Worm (Caenorhabditis elegans): Measurements from ENCODE around the gene C24H10.3.

Gene C24H10.3

DNA sequence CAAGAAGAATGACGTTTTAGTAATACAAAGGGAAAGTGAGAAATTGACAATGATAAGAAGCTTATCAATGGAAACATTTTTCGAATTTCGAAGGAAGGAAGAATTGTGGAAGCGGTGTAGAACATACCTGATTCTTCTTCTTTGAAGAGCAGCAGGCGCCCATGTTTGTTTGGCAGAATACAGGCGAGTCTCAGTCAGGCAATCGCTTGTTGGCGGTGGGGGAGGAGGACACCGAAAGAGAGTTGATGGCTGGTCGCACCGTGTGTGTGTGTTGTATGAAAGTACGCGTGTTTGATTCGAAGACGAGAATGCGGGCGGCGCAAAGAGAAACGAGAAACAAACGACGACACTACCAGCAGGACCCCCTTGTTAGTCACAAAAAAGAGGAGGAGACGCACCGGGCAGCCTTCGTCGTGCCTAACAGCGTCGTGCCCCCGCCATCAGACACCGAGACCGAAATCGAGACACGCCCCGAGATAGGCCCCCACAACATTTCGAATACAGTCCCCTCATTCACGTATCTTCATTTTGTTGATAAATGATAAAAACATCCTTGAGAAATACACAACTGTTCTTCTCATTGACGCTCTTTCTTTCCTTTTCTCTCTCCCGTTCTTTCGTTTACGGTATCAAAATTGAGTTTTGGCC, 17.0 kb downstream of the C24H10.3 start, which contains the start of gene cal-5 (continued):
- no peak; the same call in 1 of the 2 replicates for TF ChIP-seq pha-4 (GFP tag; IDR thresholded peaks at IDR 0.05)
- TF ChIP-seq pha-4 (tag; optimal IDR thresholded peaks at IDR 0.05), result no peak
- TF ChIP-seq nhr-25 (tag; optimal IDR thresholded peaks at IDR 0.05; ENCODE audit: borderline replicate concordance, insufficient read depth), result no peak
- 0 out of 2 replicates have a peak, but pooled peaks have one; percentile 15 for TF ChIP-seq ctbp-1 (GFP tag; IDR thresholded peaks at IDR 0.05)
- no peak for TF ChIP-seq nhr-10 (tag; optimal IDR thresholded peaks at IDR 0.05)
- TF ChIP-seq vab-7 (GFP tag; IDR thresholded peaks at IDR 0.05), result no peak
- peak; percentile 54 for TF ChIP-seq set-16 (GFP tag; IDR thresholded peaks at IDR 0.05)
- no peak for TF ChIP-seq spr-3 (GFP tag; optimal IDR thresholded peaks at IDR 0.05)
- peak; percentile 9 for TF ChIP-seq nhr-28 (tag; optimal IDR thresholded peaks at IDR 0.05)
- TF ChIP-seq nhr-77 (tag; optimal IDR thresholded peaks at IDR 0.05), result peak; percentile 24
- TF ChIP-seq zag-1 (tag; optimal IDR thresholded peaks at IDR 0.05), result no peak
- TF ChIP-seq lsy-2 (tag; optimal IDR thresholded peaks at IDR 0.05), result no peak
- peak in 1 of 2 experiments; percentile 88 for TF ChIP-seq unc-62 (GFP tag; optimal IDR thresholded peaks at IDR 0.05 in 1 of 2)
- no peak for TF ChIP-seq unc-62 (tag; optimal IDR thresholded peaks at IDR 0.05)
- no peak for TF ChIP-seq R02D3.7 (tag; optimal IDR thresholded peaks at IDR 0.05)
- TF ChIP-seq skn-1 (tag; optimal IDR thresholded peaks at IDR 0.05), result no peak
- TF ChIP-seq zip-2 (tag; optimal IDR thresholded peaks at IDR 0.05), result no peak
- TF ChIP-seq aha-1 (tag), result no peak
- no peak for TF ChIP-seq lin-29 (GFP tag; IDR thresholded peaks at IDR 0.05)
- TF ChIP-seq sdz-12 (GFP tag; optimal IDR thresholded peaks at IDR 0.05), result no peak
- peak; percentile 2 for TF ChIP-seq dve-1 (tag; optimal IDR thresholded peaks at IDR 0.05; ENCODE audit: insufficient read depth)
- TF ChIP-seq mxl-3 (GFP tag; optimal IDR thresholded peaks at IDR 0.05), result peak; percentile 94
- TF ChIP-seq ztf-11 (tag; optimal IDR thresholded peaks at IDR 0.05), result no peak
- TF ChIP-seq attf-4 (tag; optimal IDR thresholded peaks at IDR 0.05), result no peak
- TF ChIP-seq F44E2.7 (GFP tag; IDR thresholded peaks at IDR 0.05), result no peak
- no peak for TF ChIP-seq lir-3 (tag; optimal IDR thresholded peaks at IDR 0.05)
- TF ChIP-seq daf-16 (GFP tag; optimal IDR thresholded peaks at IDR 0.05), result no peak
- TF ChIP-seq daf-16 (tag; optimal IDR thresholded peaks at IDR 0.05), result peak; percentile 64
- no peak for TF ChIP-seq T26A8.4 (GFP tag; IDR thresholded peaks at IDR 0.05)
- 0 out of 2 replicates have a peak, but pooled peaks have one; percentile 31 for TF ChIP-seq nhr-42 (GFP tag; IDR thresholded peaks at IDR 0.05)
- no peak for TF ChIP-seq F26F4.8 (GFP tag; conservative IDR thresholded peaks at IDR 0.05)
- no peak for TF ChIP-seq unc-39 (tag; optimal IDR thresholded peaks at IDR 0.05)
- TF ChIP-seq nhr-48 (tag; optimal IDR thresholded peaks at IDR 0.05), result peak; percentile 39
- TF ChIP-seq D1046.2 (GFP tag; IDR thresholded peaks at IDR 0.05), result no peak
- TF ChIP-seq ZK337.2 (GFP tag; IDR thresholded peaks at IDR 0.05), result 0 out of 2 replicates have a peak, but pooled peaks have one; percentile 13
- no peak for TF ChIP-seq gei-8 (GFP tag; optimal IDR thresholded peaks at IDR 0.05)
- no peak for TF ChIP-seq hlh-30 (tag; optimal IDR thresholded peaks at IDR 0.05; ENCODE audit: insufficient read depth)
- no peak for TF ChIP-seq zip-11 (GFP tag; IDR thresholded peaks at IDR 0.05)
- TF ChIP-seq daf-8 (GFP tag; IDR thresholded peaks at IDR 0.05), result no peak
- TF ChIP-seq Y48G9A.11 (GFP tag; IDR thresholded peaks at IDR 0.05), result no peak
- peak; percentile 23 for TF ChIP-seq mep-1 (tag; optimal IDR thresholded peaks at IDR 0.05)
- peak; percentile 74 for TF ChIP-seq dmd-6 (GFP tag; IDR thresholded peaks at IDR 0.05)
- TF ChIP-seq nhr-111 (GFP tag; optimal IDR thresholded peaks at IDR 0.05), result no peak
- no peak for TF ChIP-seq ztf-7 (tag; optimal IDR thresholded peaks at IDR 0.05)
- no peak for TF ChIP-seq dmd-8 (GFP tag; IDR thresholded peaks at IDR 0.05)
- TF ChIP-seq nhr-102 (tag; optimal IDR thresholded peaks at IDR 0.05), result no peak
- no peak for TF ChIP-seq ceh-62 (tag; optimal IDR thresholded peaks at IDR 0.05)
- TF ChIP-seq dmd-9 (GFP tag; IDR thresholded peaks at IDR 0.05), result no peak
- peak; percentile 16 for TF ChIP-seq mes-2 (tag; optimal IDR thresholded peaks at IDR 0.05; ENCODE audit: poor library complexity, severe bottlenecking)
- TF ChIP-seq F10B5.3 (tag; optimal IDR thresholded peaks at IDR 0.05), result no peak
- TF ChIP-seq duxl-1 (tag; optimal IDR thresholded peaks at IDR 0.05; ENCODE audit: poor library complexity), result peak; percentile 39
- no peak for TF ChIP-seq spr-1 (tag; optimal IDR thresholded peaks at IDR 0.05)
